Worm (Caenorhabditis elegans) whole organism, L1 larva: ENCODE measurements around the gene Y97E10AR.4.
A peak's percentile ranks its signal among the peaks of the same experiment; 100 is the strongest.

ENCODE experiments used
- C04F5.9 ChIP-seq: sonication (generic microtip); optimal IDR thresholded peaks from 2 replicates; lab custom pipeline; 2016; ENCODE audit warnings: missing genetic modification characterization, missing compliant biosample characterization
- C16A3.4 ChIP-seq: fragments of 150-350 bp; optimal IDR thresholded peaks from 2 replicates; lab custom pipeline; 2014; ENCODE audit warnings: missing biosample characterization, missing genetic modification characterization
- C34B4.2 ChIP-seq: sonication (generic microtip); optimal IDR thresholded peaks from 2 replicates; lab custom pipeline; 2017; ENCODE audit warnings: mild to moderate bottlenecking, missing genetic modification characterization, missing compliant biosample characterization
- aha-1 ChIP-seq: fragments of 150-350 bp; optimal IDR thresholded peaks from 2 replicates; lab custom pipeline; 2014; ENCODE audit warnings: missing biosample characterization, missing genetic modification characterization
- alr-1 ChIP-seq: fragments of 200-800 bp; sonication (Bioruptor generic); optimal IDR thresholded peaks from 2 replicates; lab custom pipeline; 2018; ENCODE audit warnings: borderline replicate concordance, mild to moderate bottlenecking, missing genetic modification characterization, missing compliant biosample characterization
- ceh-82 ChIP-seq, 3 experiments: fragments of 150-350 bp in 1 of 3; sonication (generic microtip) in 2 of 3; optimal IDR thresholded peaks; 2 replicates each; lab custom pipeline; 2014 to 2017; ENCODE audit warnings: missing biosample characterization in 3 of 3, missing genetic modification characterization in 3 of 3
- dpl-1 ChIP-seq, 3 experiments: fragments of 150-350 bp in 2 of 3; sonication (generic microtip) in 1 of 3; optimal IDR thresholded peaks; 2 replicates each; lab custom pipeline; 2014 to 2017; ENCODE audit warnings: missing biosample characterization in 3 of 3, missing genetic modification characterization in 3 of 3, missing genetic modification reagents in 3 of 3
- dsc-1 ChIP-seq: sonication (generic microtip); optimal IDR thresholded peaks from 2 replicates; lab custom pipeline; 2016; ENCODE audit warnings: mild to moderate bottlenecking, missing genetic modification characterization, missing compliant biosample characterization
- efl-1 ChIP-seq, 4 experiments: fragments of 150-350 bp; optimal IDR thresholded peaks in 3 of 4; peaks in 1 of 4; 1 replicate in 1 of 4; 2 replicates in 3 of 4; lab custom pipeline; 2014; ENCODE audit warnings: missing biosample characterization in 2 of 4, missing genetic modification characterization in 2 of 4, missing genetic modification reagents in 2 of 4
- egl-13 ChIP-seq: sonication (generic microtip); optimal IDR thresholded peaks from 2 replicates; lab custom pipeline; 2016; ENCODE audit warnings: missing genotype, missing genetic modification reagents, missing genetic modification characterization, missing compliant biosample characterization
- elt-2 ChIP-seq: sonication (generic microtip); optimal IDR thresholded peaks from 2 replicates; lab custom pipeline; 2016; ENCODE audit warnings: missing genetic modification characterization, mild to moderate bottlenecking, inconsistent platforms, missing compliant biosample characterization, missing genetic modification reagents
- ets-5 ChIP-seq: fragments of 200-800 bp; sonication (Bioruptor generic); IDR thresholded peaks from 2 replicates; pipeline ENCODE4 v1.3.6; 2022; ENCODE audit warnings: missing genetic modification characterization, missing compliant biosample characterization
- fkh-4 ChIP-seq: sonication (generic microtip); optimal IDR thresholded peaks from 2 replicates; lab custom pipeline; 2016; ENCODE audit warnings: missing compliant biosample characterization, missing genetic modification characterization, borderline replicate concordance
- fos-1 ChIP-seq: fragments of 150-350 bp; optimal IDR thresholded peaks from 2 replicates; lab custom pipeline; 2014; ENCODE audit warnings: missing biosample characterization, missing genetic modification characterization
- grh-1 ChIP-seq: fragments of 200-800 bp; sonication (Bioruptor generic); IDR thresholded peaks from 2 replicates; pipeline ENCODE4 v1.3.6; 2022; ENCODE audit warnings: missing genetic modification reagents, missing genetic modification characterization, missing compliant biosample characterization
- hlh-17 ChIP-seq: fragments of 200-800 bp; sonication (Bioruptor generic); optimal IDR thresholded peaks from 2 replicates; lab custom pipeline; 2018; ENCODE audit warnings: missing genetic modification characterization, mild to moderate bottlenecking, missing compliant biosample characterization, moderate library complexity, borderline replicate concordance
- hpl-2 ChIP-seq: fragments of 150-350 bp; optimal IDR thresholded peaks from 2 replicates; lab custom pipeline; 2014; ENCODE audit warnings: missing biosample characterization, missing genetic modification reagents, missing genetic modification characterization
- isw-1 ChIP-seq: fragments of 200-800 bp; sonication (Bioruptor generic); IDR thresholded peaks from 2 replicates; pipeline ENCODE4 v1.3.6; 2022; ENCODE audit warnings: missing genetic modification characterization, missing compliant biosample characterization
- lin-13 ChIP-seq: fragments of 150-350 bp; optimal IDR thresholded peaks from 2 replicates; lab custom pipeline; 2014; ENCODE audit warnings: missing biosample characterization, missing genetic modification reagents, missing genetic modification characterization
- lin-14 ChIP-seq: fragments of 200-800 bp; sonication (Bioruptor generic); optimal IDR thresholded peaks from 2 replicates; lab custom pipeline; 2018; ENCODE audit warnings: mild to moderate bottlenecking, missing genetic modification characterization, moderate library complexity, missing compliant biosample characterization
- lin-15B ChIP-seq: fragments of 150-350 bp; sonication (generic microtip); optimal IDR thresholded peaks from 3 replicates; lab custom pipeline; 2014; ENCODE audit warnings: missing biosample characterization, missing genetic modification characterization
- lin-35 ChIP-seq, 2 experiments: fragments of 150-350 bp; optimal IDR thresholded peaks; 2 replicates each; lab custom pipeline; 2014; ENCODE audit warnings: missing biosample characterization in 2 of 2, missing genetic modification characterization in 2 of 2, missing genetic modification reagents in 2 of 2
- lin-39 ChIP-seq: fragments of 150-350 bp; optimal IDR thresholded peaks from 2 replicates; lab custom pipeline; 2014; ENCODE audit warnings: missing biosample characterization, missing genetic modification reagents, missing genetic modification characterization
- lir-3 ChIP-seq: sonication (generic microtip); optimal IDR thresholded peaks from 2 replicates; lab custom pipeline; 2016; ENCODE audit warnings: mild to moderate bottlenecking, missing genetic modification characterization, moderate library complexity, missing compliant biosample characterization; ENCODE audit not compliant: poor library complexity
- lsy-2 ChIP-seq, 2 experiments: fragments of 150-350 bp; optimal IDR thresholded peaks; 2 replicates each; lab custom pipeline; 2014; ENCODE audit warnings: missing biosample characterization in 2 of 2, missing genetic modification characterization in 2 of 2
- mab-9 ChIP-seq: fragments of 200-800 bp; sonication (Bioruptor generic); IDR thresholded peaks from 2 replicates; pipeline ENCODE4 v1.3.6; 2022; ENCODE audit warnings: missing genetic modification reagents, missing genetic modification characterization, missing compliant biosample characterization
- mdl-1 ChIP-seq, 2 experiments: fragments of 150-350 bp; optimal IDR thresholded peaks; 2 replicates each; lab custom pipeline; 2014 to 2017; ENCODE audit warnings: missing biosample characterization in 2 of 2, missing genetic modification characterization in 2 of 2, inconsistent platforms in 1 of 2
- nhr-12 ChIP-seq: sonication (generic microtip); optimal IDR thresholded peaks from 2 replicates; lab custom pipeline; 2017; ENCODE audit warnings: missing biosample characterization, missing genetic modification characterization
- nhr-47 ChIP-seq: sonication (generic microtip); optimal IDR thresholded peaks from 2 replicates; lab custom pipeline; 2016; ENCODE audit warnings: mild to moderate bottlenecking, missing genetic modification characterization, moderate library complexity, missing compliant biosample characterization
- nhr-71 ChIP-seq: sonication (generic microtip); optimal IDR thresholded peaks from 2 replicates; lab custom pipeline; 2016; ENCODE audit warnings: mild to moderate bottlenecking, missing genetic modification characterization, moderate library complexity, missing compliant biosample characterization
- nhr-77 ChIP-seq: fragments of 150-350 bp; optimal IDR thresholded peaks from 2 replicates; lab custom pipeline; 2014; ENCODE audit warnings: missing biosample characterization, missing genetic modification characterization
- nhr-84 ChIP-seq: sonication (generic microtip); optimal IDR thresholded peaks from 2 replicates; lab custom pipeline; 2017; ENCODE audit warnings: missing biosample characterization, missing genetic modification characterization
- nhr-85 ChIP-seq: sonication (generic microtip); peaks from one replicate; lab custom pipeline; 2016; ENCODE audit warnings: missing genetic modification characterization, inconsistent platforms, missing compliant biosample characterization
- pax-3 ChIP-seq: fragments of 200-800 bp; sonication (Bioruptor generic); optimal IDR thresholded peaks from 2 replicates; lab custom pipeline; 2018; ENCODE audit warnings: mild to moderate bottlenecking, missing genetic modification characterization, moderate library complexity, missing compliant biosample characterization
- pqm-1 ChIP-seq: sonication (generic microtip); optimal IDR thresholded peaks from 3 replicates; lab custom pipeline; 2017; ENCODE audit warnings: missing biosample characterization, missing genetic modification characterization
- rnt-1 ChIP-seq: sonication (generic microtip); optimal IDR thresholded peaks from 2 replicates; lab custom pipeline; 2016; ENCODE audit warnings: mild to moderate bottlenecking, missing genetic modification characterization, moderate library complexity, missing compliant biosample characterization
- skn-1 ChIP-seq: fragments of 150-350 bp; optimal IDR thresholded peaks from 2 replicates; lab custom pipeline; 2014; ENCODE audit warnings: missing biosample characterization, missing genetic modification characterization
- snu-23 ChIP-seq: sonication (generic microtip); optimal IDR thresholded peaks from 2 replicates; lab custom pipeline; 2016; ENCODE audit warnings: missing genetic modification characterization, missing compliant biosample characterization
- sox-4 ChIP-seq: sonication (generic microtip); optimal IDR thresholded peaks from 2 replicates; lab custom pipeline; 2016; ENCODE audit warnings: missing genetic modification characterization, missing compliant biosample characterization
- sptf-1 ChIP-seq: fragments of 150-350 bp; optimal IDR thresholded peaks from 2 replicates; lab custom pipeline; 2014; ENCODE audit warnings: missing biosample characterization, missing genetic modification characterization
- sup-37 ChIP-seq: fragments of 200-800 bp; sonication (Bioruptor generic); optimal IDR thresholded peaks from 2 replicates; lab custom pipeline; 2018; ENCODE audit warnings: mild to moderate bottlenecking, missing genetic modification characterization, missing compliant biosample characterization
- tlp-1 ChIP-seq: fragments of 150-350 bp; optimal IDR thresholded peaks from 2 replicates; lab custom pipeline; 2014; ENCODE audit warnings: missing biosample characterization, missing genetic modification characterization
- unc-30 ChIP-seq: sonication (generic microtip); optimal IDR thresholded peaks from 2 replicates; lab custom pipeline; 2017; ENCODE audit warnings: missing biosample characterization, missing genetic modification characterization
- unc-86 ChIP-seq: sonication (generic microtip); optimal IDR thresholded peaks from 2 replicates; lab custom pipeline; 2016; ENCODE audit warnings: missing genetic modification characterization, missing compliant biosample characterization
- vab-15 ChIP-seq: sonication (generic microtip); optimal IDR thresholded peaks from 2 replicates; lab custom pipeline; 2017; ENCODE audit warnings: missing genotype, mild to moderate bottlenecking, missing genetic modification characterization, missing compliant biosample characterization
- xbp-1 ChIP-seq: sonication (generic microtip); optimal IDR thresholded peaks from 2 replicates; lab custom pipeline; 2016; ENCODE audit warnings: missing genetic modification characterization, missing compliant biosample characterization
- zag-1 ChIP-seq: fragments of 150-350 bp; optimal IDR thresholded peaks from 2 replicates; lab custom pipeline; 2014; ENCODE audit warnings: missing biosample characterization, missing genetic modification characterization
- zip-4 ChIP-seq: fragments of 200-800 bp; sonication (Bioruptor generic); optimal IDR thresholded peaks from 2 replicates; lab custom pipeline; 2018; ENCODE audit warnings: mild to moderate bottlenecking, missing genetic modification characterization, moderate library complexity, missing compliant biosample characterization
- ztf-11 ChIP-seq, 2 experiments: sonication (generic microtip); optimal IDR thresholded peaks; 2 replicates each; lab custom pipeline; 2016 to 2017; ENCODE audit warnings: missing genetic modification characterization in 2 of 2, missing biosample characterization in 1 of 2, missing compliant biosample characterization in 1 of 2
- ztf-4 ChIP-seq: fragments of 150-350 bp; optimal IDR thresholded peaks from 2 replicates; lab custom pipeline; 2014; ENCODE audit warnings: missing biosample characterization, missing genetic modification characterization

Y97E10AR.4 gene

ce11 chrV:8000929-8001513, 9.0 kb downstream of the Y97E10AR.4 start, which contains the start of gene Y97E10AR.1 (continued):
- TF ChIP-seq hlh-17 (GFP tag; lab: Kevin White, UChicago): no peak
- no peak for TF ChIP-seq tlp-1
- TF ChIP-seq skn-1 (tag; lab: Kevin White, UChicago): peak; percentile 47
- peak; percentile 57 for TF ChIP-seq nhr-85 (tag; lab: Kevin White, UChicago)
- no peak for TF ChIP-seq aha-1 (tag; lab: Kevin White, UChicago)
- peak; percentile 40 to 64 for TF ChIP-seq lin-35 (GFP tag; optimal IDR thresholded peaks at IDR 0.05; lab: Kevin White, UChicago)
- peak; percentile 72 for TF ChIP-seq zag-1
- peak; percentile 43 to 58 (median 49) for TF ChIP-seq dpl-1 (GFP tag; optimal IDR thresholded peaks at IDR 0.05; lab: Kevin White, UChicago)
- TF ChIP-seq zip-4 (GFP tag; lab: Kevin White, UChicago): peak; percentile 22
- no peak for TF ChIP-seq pqm-1 (tag; lab: Kevin White, UChicago)
- TF ChIP-seq unc-86 (tag; lab: Kevin White, UChicago): peak; percentile 90
- no peak for TF ChIP-seq sptf-1 (tag; lab: Kevin White, UChicago)
- TF ChIP-seq xbp-1 (tag; lab: Kevin White, UChicago): peak; percentile 67
- TF ChIP-seq nhr-84: no peak
- peak; percentile 81 for TF ChIP-seq elt-2 (tag; lab: Kevin White, UChicago)
- TF ChIP-seq nhr-12 (tag; lab: Kevin White, UChicago): no peak
- peak; percentile 73 for TF ChIP-seq C16A3.4
- peak in 1 of 2 experiments; percentile 41 for TF ChIP-seq ztf-11 (tag; optimal IDR thresholded peaks at IDR 0.05; lab: Kevin White, UChicago)
- TF ChIP-seq lir-3 (tag; lab: Kevin White, UChicago): peak; percentile 70
- 0 out of 2 replicates have a peak, but pooled peaks have one; percentile 17 for TF ChIP-seq mab-9 (GFP tag; lab: Robert Waterston, UW)
- no peak for TF ChIP-seq sup-37 (GFP tag; lab: Kevin White, UChicago)
- no peak for TF ChIP-seq sox-4
- TF ChIP-seq hpl-2 (GFP tag; lab: Kevin White, UChicago): no peak
- TF ChIP-seq rnt-1: peak; percentile 70
- TF ChIP-seq egl-13 (tag; lab: Kevin White, UChicago): peak; percentile 73
- TF ChIP-seq nhr-71 (tag; lab: Kevin White, UChicago): peak; percentile 91
- no peak for TF ChIP-seq pax-3 (tag; lab: Kevin White, UChicago)
- TF ChIP-seq lin-13 (GFP tag; lab: Kevin White, UChicago): peak; percentile 50
- peak; percentile 69 for TF ChIP-seq dsc-1 (tag; lab: Kevin White, UChicago)
- TF ChIP-seq lin-14: peak; percentile 98
- TF ChIP-seq fkh-4 (tag; lab: Kevin White, UChicago): peak; percentile 45
- TF ChIP-seq efl-1 (optimal IDR thresholded peaks at IDR 0.05; lab: Kevin White, UChicago): peak; percentile 66 to 68
- peak; percentile 50 to 96 for TF ChIP-seq efl-1 (GFP tag; optimal IDR thresholded peaks at IDR 0.05 in 1 of 2; lab: Kevin White, UChicago)
- no peak for TF ChIP-seq alr-1 (tag; lab: Kevin White, UChicago)
- TF ChIP-seq C34B4.2 (tag; lab: Kevin White, UChicago): no peak
- TF ChIP-seq lsy-2 (tag; optimal IDR thresholded peaks at IDR 0.05; lab: Kevin White, UChicago): peak; percentile 68 to 89
- TF ChIP-seq nhr-47 (tag; lab: Kevin White, UChicago): peak; percentile 86
- TF ChIP-seq nhr-77 (tag; lab: Kevin White, UChicago): peak; percentile 77
- TF ChIP-seq vab-15 (tag; lab: Kevin White, UChicago): no peak
- TF ChIP-seq unc-30: no peak
- TF ChIP-seq lin-39 (tag; lab: Kevin White, UChicago): peak; percentile 51
- TF ChIP-seq, all 84 proteins: peak for 50

- TF ChIP-seq isw-1 (GFP tag; lab: Robert Waterston, UW) (no peak), ztf-4 (tag; lab: Kevin White, UChicago) (no peak), pqm-1 (tag; lab: Kevin White, UChicago) (no peak), mdl-1 (tag; optimal IDR thresholded peaks at IDR 0.05; lab: Kevin White, UChicago) (no peak), ets-5 (no peak), C04F5.9 (tag; lab: Kevin White, UChicago) (no peak), dpl-1 (GFP tag; optimal IDR thresholded peaks at IDR 0.05; lab: Kevin White, UChicago) (no peak), fos-1 (tag; lab: Kevin White, UChicago) (no peak), ceh-82 (tag; optimal IDR thresholded peaks at IDR 0.05; lab: Kevin White, UChicago) (no peak), egl-13 (tag; lab: Kevin White, UChicago) (no peak), ztf-11 (tag; optimal IDR thresholded peaks at IDR 0.05; lab: Kevin White, UChicago) (no peak), mab-9 (GFP tag; lab: Robert Waterston, UW) (no peak), nhr-77 (tag; lab: Kevin White, UChicago) (no peak), grh-1 (no peak), hlh-17 (GFP tag; lab: Kevin White, UChicago) (no peak), lin-15B (no peak), snu-23 (GFP tag; lab: Kevin White, UChicago) (no peak)
Measured at ce11 chrV:7995878-7996277, 14.2 kb downstream of the Y97E10AR.4 start, which contains the start of gene Y97E10AR.2. Gene Y97E10AR.2 (plus strand): TSS chrV:7996178.
